Fruit fly (Drosophila melanogaster): ENCODE data around the gene CG7606.

CG7606 gene

DNA sequence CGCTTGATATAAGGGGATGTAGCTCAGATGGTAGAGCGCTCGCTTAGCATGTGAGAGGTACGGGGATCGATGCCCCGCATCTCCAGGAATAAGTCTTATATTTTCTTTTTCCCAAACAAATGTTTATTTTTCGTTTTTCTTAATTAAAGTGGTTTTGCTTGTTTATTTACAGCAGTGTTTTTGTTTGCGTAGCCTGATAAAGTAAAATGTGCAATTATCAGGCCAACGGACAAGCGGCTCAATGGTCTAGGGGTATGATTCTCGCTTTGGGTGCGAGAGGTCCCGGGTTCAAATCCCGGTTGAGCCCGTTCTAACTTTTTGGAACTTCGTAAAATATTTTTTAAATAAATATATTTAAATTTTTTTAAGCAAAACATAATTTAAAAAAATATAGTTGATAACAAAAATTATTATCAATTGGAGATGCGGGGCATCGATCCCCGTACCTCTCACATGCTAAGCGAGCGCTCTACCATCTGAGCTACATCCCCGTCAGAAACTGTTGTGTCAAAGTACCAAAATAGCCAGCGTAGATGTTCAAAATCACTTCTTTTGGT is 23.5 kb downstream of the CG7606 start (continued):
- TF ChIP-seq CG1621 (tag; optimal IDR thresholded peaks at IDR 0.05) (peak; percentile 53), Smox (GFP tag; optimal IDR thresholded peaks at IDR 0.05) (no peak), CG8632 (GFP tag; optimal IDR thresholded peaks at IDR 0.05) (no peak), CG6163 (GFP tag; IDR thresholded peaks at IDR 0.05) (peak; percentile 76), CG10669 (GFP tag; optimal IDR thresholded peaks at IDR 0.05) (peak; percentile 48), CG6792 (GFP tag; optimal IDR thresholded peaks at IDR 0.05) (no peak), CG6276 (GFP tag; optimal IDR thresholded peaks at IDR 0.05) (peak; percentile 84), salr (GFP tag; optimal IDR thresholded peaks at IDR 0.05) (no peak), dac (GFP tag; optimal IDR thresholded peaks at IDR 0.05) (no peak), net (GFP tag; optimal IDR thresholded peaks at IDR 0.05) (peak; percentile 36), Sox14 (GFP tag; optimal IDR thresholded peaks at IDR 0.05) (no peak), CG3032 (tag; optimal IDR thresholded peaks at IDR 0.05) (peak; percentile 57), Ets96B (tag; optimal IDR thresholded peaks at IDR 0.05) (peak; percentile 50), CG31627 (GFP tag; optimal IDR thresholded peaks at IDR 0.05) (no peak), topi (GFP tag; optimal IDR thresholded peaks at IDR 0.05) (peak; percentile 0), CG10631 (GFP tag; optimal IDR thresholded peaks at IDR 0.05) (no peak), CG11902 (GFP tag; optimal IDR thresholded peaks at IDR 0.05) (no peak), achi (GFP tag; optimal IDR thresholded peaks at IDR 0.05) (no peak), spab (GFP tag; optimal IDR thresholded peaks at IDR 0.05) (peak; percentile 60), Sox15 (GFP tag; optimal IDR thresholded peaks at IDR 0.05) (no peak), fd85E (GFP tag; optimal IDR thresholded peaks at IDR 0.05) (no peak), acj6 (GFP tag; optimal IDR thresholded peaks at IDR 0.05) (no peak)

dm6 chr3R:17622062-17622766 is 25.9 kb downstream of the CG7606 start, which contains the start of gene CG14323:
Gene CG14323 (minus strand): TSS chr3R:17622112.
- no peak for TF ChIP-seq spab (GFP tag; optimal IDR thresholded peaks at IDR 0.05)
- no peak for TF ChIP-seq CG6854 (GFP tag; optimal IDR thresholded peaks at IDR 0.05)
- TF ChIP-seq Smox (GFP tag; optimal IDR thresholded peaks at IDR 0.05): no peak
- TF ChIP-seq CG9139 (GFP tag; optimal IDR thresholded peaks at IDR 0.05): no peak
- peak; percentile 46 for TF ChIP-seq Eip78C (GFP tag)

dm6 chr3R:17624549-17624948 is 28.2 kb downstream of the CG7606 start:
- TF ChIP-seq Met (GFP tag; optimal IDR thresholded peaks at IDR 0.05) (no peak), pdm3 (GFP tag; optimal IDR thresholded peaks at IDR 0.05) (no peak), Hr39 (GFP tag; optimal IDR thresholded peaks at IDR 0.05) (no peak), svp (GFP tag) (peak; percentile 53), cyc (GFP tag; optimal IDR thresholded peaks at IDR 0.05) (no peak), Eip78C (GFP tag) (peak; percentile 48), vri (GFP tag; optimal IDR thresholded peaks at IDR 0.05) (no peak), salr (GFP tag; optimal IDR thresholded peaks at IDR 0.05) (no peak), OdsH (GFP tag; optimal IDR thresholded peaks at IDR 0.05) (no peak), Gug (GFP tag; IDR thresholded peaks at IDR 0.05) (no peak), dsx (GFP tag; optimal IDR thresholded peaks at IDR 0.05; ENCODE audit: poor library complexity, severe bottlenecking) (no peak), Eip75B (GFP tag; optimal IDR thresholded peaks at IDR 0.05) (no peak)

- TF ChIP-seq dac (GFP tag; optimal IDR thresholded peaks at IDR 0.05) (no peak), svp (GFP tag) (no peak), ss (GFP tag; optimal IDR thresholded peaks at IDR 0.05) (no peak), CG11902 (GFP tag; optimal IDR thresholded peaks at IDR 0.05) (no peak), Met (GFP tag; optimal IDR thresholded peaks at IDR 0.05) (no peak), spab (GFP tag; optimal IDR thresholded peaks at IDR 0.05) (no peak), Eip78C (GFP tag) (peak; percentile 25)
These were observed 28.6 kb downstream of the CG7606 start, which contains the start of gene AttD for dm6 chr3R:17624968-17625367. Gene AttD (plus strand): TSS chr3R:17625268.
